Fruit fly (Drosophila melanogaster): ENCODE data around the gene alpha-Est6.
A peak's percentile ranks its signal among the peaks of the same experiment; 100 is the strongest.

DNA sequence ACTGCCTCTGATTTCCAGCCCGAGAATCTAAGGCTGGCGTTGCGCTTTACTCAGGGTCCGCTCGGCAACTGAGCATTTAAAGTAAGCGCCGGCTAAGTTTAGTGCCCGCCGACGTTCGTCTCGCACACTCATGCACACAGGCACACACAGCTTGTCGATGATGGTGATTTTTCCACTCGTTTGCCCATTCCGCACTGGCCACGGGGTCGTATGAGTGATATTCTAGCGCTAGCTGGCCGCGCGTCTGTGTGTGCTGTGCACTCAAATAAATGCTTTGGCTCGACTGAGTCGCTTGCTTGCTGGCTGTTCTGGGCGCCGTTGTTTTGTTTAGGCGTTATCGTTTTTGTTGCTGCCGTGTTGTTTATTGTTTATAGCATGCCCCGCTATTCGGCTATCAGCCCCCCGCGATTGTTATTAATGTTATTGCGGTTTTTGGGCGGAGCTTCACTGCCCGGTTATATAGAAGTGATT lies 12.9 kb downstream of the alpha-Est6 start, which contains the start of gene alpha-Est8:
- TF ChIP-seq CG12219 (GFP tag; optimal IDR thresholded peaks at IDR 0.05) (no peak), vfl (GFP tag; optimal IDR thresholded peaks at IDR 0.05) (no peak), ERR (GFP tag; optimal IDR thresholded peaks at IDR 0.05) (no peak), CG12236 (GFP tag; optimal IDR thresholded peaks at IDR 0.05) (no peak), CG14667 (GFP tag; IDR thresholded peaks at IDR 0.05) (no peak), CG2678 (tag; optimal IDR thresholded peaks at IDR 0.05) (peak; percentile 51), sna (GFP tag; IDR thresholded peaks at IDR 0.05; ENCODE audit: partially characterized antibody) (0 out of 2 replicates have a peak, but pooled peaks have one; percentile 22), CG10462 (GFP tag; optimal IDR thresholded peaks at IDR 0.05) (no peak), CG6854 (GFP tag; optimal IDR thresholded peaks at IDR 0.05) (peak; percentile 2), mld (GFP tag; IDR thresholded peaks at IDR 0.05; ENCODE audit: partially characterized antibody) (no peak)
